Fruit fly (Drosophila melanogaster) whole organism, wandering third instar larva: Measurements from ENCODE around the gene beag.
A peak's percentile ranks its signal among the peaks of the same experiment; 100 is the strongest.

Experiments used
- Abd-B ChIP-seq: fragments of >200 bp; optimal IDR thresholded peaks from 2 replicates; lab custom pipeline; 2017; ENCODE audit warnings: missing biosample characterization, missing genetic modification characterization
- Hr78 ChIP-seq: fragments of >200 bp; optimal IDR thresholded peaks from 2 replicates; lab custom pipeline; 2017; ENCODE audit warnings: missing biosample characterization, missing genetic modification characterization
- Jra ChIP-seq: sonication (Bioruptor generic); optimal IDR thresholded peaks from 2 replicates; lab custom pipeline; 2016; ENCODE audit warnings: missing biosample characterization, missing genetic modification characterization
- OdsH ChIP-seq: fragments of 200-800 bp; sonication (Bioruptor generic); optimal IDR thresholded peaks from 2 replicates; lab custom pipeline; 2016; ENCODE audit warnings: missing biosample characterization, mild to moderate bottlenecking, missing genetic modification characterization
- Rel ChIP-seq, 2 experiments: fragments of 200-800 bp; sonication (Bioruptor generic) in 1 of 2; optimal IDR thresholded peaks; 2 replicates in 1 of 2; 3 replicates in 1 of 2; lab custom pipeline; 2016 to 2019; ENCODE audit warnings: mild to moderate bottlenecking in 2 of 2, missing biosample characterization in 2 of 2, missing genetic modification characterization in 2 of 2, moderate library complexity in 1 of 2
- brk ChIP-seq: fragments of 200-800 bp; sonication (Bioruptor generic); optimal IDR thresholded peaks from 2 replicates; lab custom pipeline; 2016; ENCODE audit warnings: missing biosample characterization, mild to moderate bottlenecking, missing genetic modification characterization
- dl ChIP-seq, 2 experiments: fragments of 175-275, 200-275 bp in 1 of 2; fragments of 200-275 bp in 1 of 2; sonication (Bioruptor generic); optimal IDR thresholded peaks; lab custom pipeline; 2018; ENCODE audit warnings: mild to moderate bottlenecking in 2 of 2, missing biosample characterization in 2 of 2, missing genetic modification characterization in 2 of 2, moderate library complexity in 2 of 2; ENCODE audit not compliant: partially characterized antibody in 2 of 2, insufficient read depth in 1 of 2
- foxo ChIP-seq, 2 experiments: fragments of 200-800 bp; sonication (Bioruptor generic); optimal IDR thresholded peaks; 2 replicates in 1 of 2; 3 replicates in 1 of 2; lab custom pipeline; 2016 to 2017; ENCODE audit warnings: missing biosample characterization in 2 of 2, missing genetic modification characterization in 2 of 2
- h ChIP-seq: fragments of 200-800 bp; sonication (Bioruptor generic); optimal IDR thresholded peaks from 3 replicates; lab custom pipeline; 2016; ENCODE audit warnings: missing biosample characterization, mild to moderate bottlenecking, missing genetic modification characterization
- jim ChIP-seq: fragments of 175-275, 200-325 bp; sonication (Bioruptor generic); optimal IDR thresholded peaks from 2 replicates; lab custom pipeline; 2016; ENCODE audit warnings: missing biosample characterization, mild to moderate bottlenecking, missing genetic modification characterization
- pan ChIP-seq: fragments of >200 bp; optimal IDR thresholded peaks from 2 replicates; lab custom pipeline; 2017

- TF ChIP-seq h (GFP tag; lab: Kevin White, UChicago): peak; percentile 96
- TF ChIP-seq brk: peak; percentile 95
- peak; percentile 71 for TF ChIP-seq Jra (GFP tag; lab: Kevin White, UChicago)
- TF ChIP-seq jim (GFP tag; lab: Kevin White, UChicago): no peak
- peak; percentile 96 for TF ChIP-seq OdsH (GFP tag; lab: Kevin White, UChicago)
- TF ChIP-seq pan (lab: Kevin White, UChicago): no peak
- TF ChIP-seq Rel (GFP tag; optimal IDR thresholded peaks at IDR 0.05; lab: Kevin White, UChicago): no peak
- no peak for TF ChIP-seq Rel (tag; optimal IDR thresholded peaks at IDR 0.05; lab: Kevin White, UChicago)
- TF ChIP-seq dl (GFP tag; optimal IDR thresholded peaks at IDR 0.05; lab: Kevin White, UChicago; ENCODE audit: insufficient read depth in 1 of 2, partially characterized antibody in 2 of 2): no peak
- no peak for TF ChIP-seq Hr78 (GFP tag; lab: Kevin White, UChicago)
- TF ChIP-seq Abd-B (GFP tag; lab: Kevin White, UChicago): no peak
- TF ChIP-seq foxo (GFP tag; optimal IDR thresholded peaks at IDR 0.05; lab: Kevin White, UChicago): peak; percentile 50 to 96
Observed at dm6 chr3R:9055119-9056105, 9.5 kb downstream of the beag start.
